Worm (Caenorhabditis elegans) whole organism, midembryonic: Measurements from ENCODE around the gene R02F2.7.
A peak's percentile ranks its signal among the peaks of the same experiment; 100 is the strongest.

ENCODE experiments used
- T22C8.4 ChIP-seq: fragments of 200-800 bp; sonication (Bioruptor generic); IDR thresholded peaks from 2 replicates; pipeline ENCODE4 v1.3.6; 2022; ENCODE audit warnings: missing genetic modification characterization, missing compliant biosample characterization
- cog-1 ChIP-seq: sonication (generic microtip); optimal IDR thresholded peaks from 2 replicates; lab custom pipeline; 2016; ENCODE audit warnings: missing genetic modification characterization, missing compliant biosample characterization
- flt-1 ChIP-seq: fragments of 200-800 bp; sonication (Bioruptor generic); IDR thresholded peaks from 2 replicates; pipeline ENCODE4 v1.3.6; 2022; ENCODE audit warnings: missing genetic modification characterization, missing compliant biosample characterization
- klf-2 ChIP-seq: fragments of 200-800 bp; sonication (Bioruptor generic); conservative IDR thresholded peaks from 2 replicates; pipeline ENCODE4 v1.3.6; 2022; ENCODE audit warnings: missing genetic modification reagents, missing genetic modification characterization, missing compliant biosample characterization
- med-1 ChIP-seq: sonication (generic microtip); optimal IDR thresholded peaks from 2 replicates; lab custom pipeline; 2017; ENCODE audit warnings: missing genetic modification characterization, mild to moderate bottlenecking, missing compliant biosample characterization, antibody characterized with exemption, missing genetic modification reagents; ENCODE audit not compliant: insufficient read depth
- ref-1 ChIP-seq: fragments of 200-800 bp; sonication (Bioruptor generic); conservative IDR thresholded peaks from 2 replicates; pipeline ENCODE4 v1.3.6; 2022; ENCODE audit warnings: missing genetic modification reagents, missing genetic modification characterization, missing compliant biosample characterization
- tab-1 ChIP-seq: fragments of 200-800 bp; sonication (Bioruptor generic); IDR thresholded peaks from 2 replicates; pipeline ENCODE4 v1.3.6; 2022; ENCODE audit warnings: missing genetic modification characterization, missing compliant biosample characterization
- ztf-23 ChIP-seq: fragments of 200-800 bp; sonication (Bioruptor generic); IDR thresholded peaks from 2 replicates; pipeline ENCODE4 v1.3.6; 2022; ENCODE audit warnings: missing genetic modification reagents, missing genetic modification characterization, missing compliant biosample characterization
- ztf-29 ChIP-seq: fragments of 200-800 bp; sonication (Bioruptor generic); IDR thresholded peaks from 2 replicates; pipeline ENCODE4 v1.3.6; 2022; ENCODE audit warnings: missing genetic modification reagents, missing genetic modification characterization, missing compliant biosample characterization

Gene R02F2.7

DNA sequence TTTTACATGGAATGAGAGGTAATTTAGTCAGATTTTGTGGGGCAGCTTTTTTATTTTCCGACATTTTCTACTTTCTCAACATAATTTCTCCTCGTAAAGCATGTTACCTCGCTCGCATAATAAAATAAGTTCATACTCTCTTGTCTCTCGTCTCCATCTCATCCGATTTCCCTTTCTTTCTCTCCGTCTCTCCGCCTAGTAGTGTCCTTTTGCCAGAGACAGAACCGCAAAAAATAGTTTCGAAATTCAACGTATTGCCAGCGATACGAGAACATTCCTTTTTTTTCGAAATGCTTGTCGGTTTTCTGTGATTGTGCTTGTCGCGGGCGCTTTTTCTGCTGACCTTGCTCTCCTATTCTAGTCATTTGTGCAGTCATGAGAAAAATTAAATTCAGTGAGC, 20.6 kb upstream of the R02F2.7 start:
- TF ChIP-seq flt-1 (GFP tag; lab: Robert Waterston, UW), result 0 out of 2 replicates have a peak, but pooled peaks have one; percentile 16
- TF ChIP-seq klf-2, result no peak
- no peak for TF ChIP-seq med-1

DNA sequence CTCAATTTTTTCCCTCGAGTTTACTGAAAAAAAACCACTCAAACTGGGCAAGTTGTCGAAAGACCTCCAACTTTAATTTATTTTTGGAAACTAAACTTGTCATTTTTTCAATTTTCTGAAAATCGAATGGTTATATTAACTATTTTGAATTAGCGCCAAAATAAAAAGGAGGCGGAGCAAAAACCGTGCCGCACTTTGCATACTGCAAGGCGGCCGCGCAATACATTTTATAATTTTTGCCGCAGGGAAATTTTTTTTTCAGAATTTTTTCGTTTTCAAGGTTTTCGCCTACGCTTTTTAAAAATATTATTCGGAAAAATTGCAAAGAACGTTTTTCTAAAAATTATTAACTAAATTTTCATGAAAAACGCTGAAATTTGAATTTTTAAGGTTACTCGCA, 20.1 kb upstream of the R02F2.7 start:
- TF ChIP-seq flt-1 (GFP tag; lab: Robert Waterston, UW), result no peak

DNA sequence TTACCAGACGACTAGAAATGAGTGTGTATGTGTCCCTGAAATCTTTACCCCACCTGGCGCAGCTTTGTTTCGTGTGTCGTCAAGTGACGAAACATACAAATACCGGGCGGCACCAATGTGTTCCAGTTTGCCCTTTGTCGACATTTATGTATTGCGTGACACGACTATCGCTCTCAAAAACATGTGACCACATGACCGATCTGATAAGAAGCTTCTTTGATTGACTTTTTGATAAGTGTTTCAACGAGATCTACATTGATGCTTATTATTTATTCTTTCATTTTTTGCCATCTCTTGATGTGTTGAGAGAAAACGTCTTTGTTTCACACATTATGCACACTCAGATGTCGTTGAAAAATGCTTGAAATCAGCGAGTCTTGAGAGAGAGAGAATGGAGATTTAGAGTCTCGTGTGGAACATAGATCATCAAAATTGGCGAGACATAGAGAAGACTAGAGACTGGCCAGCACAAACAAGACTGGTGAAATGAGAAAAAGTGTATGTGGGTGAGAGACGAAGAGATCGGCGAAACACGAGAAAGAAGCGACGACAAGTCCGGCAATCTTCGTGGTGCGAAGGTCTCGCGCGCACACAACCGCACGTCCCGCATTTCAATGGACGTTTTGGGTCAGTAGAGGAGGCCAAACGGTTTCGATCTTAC, 19.5 kb upstream of the R02F2.7 start:
- TF ChIP-seq T22C8.4 (GFP tag; lab: Robert Waterston, UW), result no peak
- peak; percentile 43; the same call in 1 of the 2 replicates for TF ChIP-seq ref-1 (GFP tag; lab: Robert Waterston, UW)
- TF ChIP-seq med-1, result no peak
- no peak for TF ChIP-seq klf-2
- peak; percentile 56 for TF ChIP-seq cog-1
- TF ChIP-seq ztf-23 (GFP tag; lab: Robert Waterston, UW), result no peak
- no peak for TF ChIP-seq ztf-29 (GFP tag; lab: Robert Waterston, UW)

DNA sequence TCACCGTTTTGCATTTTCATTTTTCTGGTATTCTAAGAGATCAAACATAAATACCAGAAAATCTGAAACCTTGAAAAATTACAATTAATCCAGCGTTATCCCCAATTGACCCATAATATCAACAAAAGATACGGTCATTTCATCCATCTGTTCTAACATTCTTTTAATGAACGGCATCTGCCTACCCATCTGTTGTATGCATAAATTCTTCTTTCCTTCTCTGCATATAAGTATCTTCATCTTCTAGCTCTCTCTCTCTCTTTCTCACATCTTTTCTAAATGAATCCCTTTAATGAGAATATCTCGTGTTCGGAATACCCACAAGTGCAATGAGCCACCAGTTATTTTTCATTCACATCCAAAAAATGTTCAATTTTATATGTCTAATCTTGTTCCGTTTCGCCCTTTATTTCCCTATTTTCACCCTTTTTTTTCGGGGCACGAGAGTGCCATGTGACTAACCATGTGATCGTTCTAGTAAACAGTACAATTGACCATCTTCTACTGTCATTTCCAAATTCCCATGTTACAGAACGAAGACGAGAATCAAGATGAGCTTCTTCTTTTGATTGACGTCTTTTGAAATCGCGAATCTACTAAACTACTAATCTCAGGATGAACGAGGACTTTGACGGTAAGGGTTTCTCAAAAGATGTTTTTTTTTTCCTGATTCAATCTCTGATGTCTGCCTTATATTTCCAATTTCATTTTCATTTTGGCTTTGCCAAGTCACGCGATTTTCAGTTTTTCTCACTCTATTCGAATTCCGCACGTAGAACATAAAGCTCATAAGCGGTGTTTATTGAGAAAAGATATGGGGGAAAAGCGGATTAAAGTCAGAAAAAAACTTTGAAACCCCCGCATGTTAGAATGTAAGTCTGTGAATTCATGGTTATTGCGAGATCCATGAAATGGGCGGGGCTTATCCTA, 18.1 kb upstream of the R02F2.7 start, which contains the start of gene R02F2.1:
Gene R02F2.1 (plus strand): TSS at position 528 of the 930 bp plus-strand sequence.
- no peak for TF ChIP-seq T22C8.4 (GFP tag; lab: Robert Waterston, UW)
- TF ChIP-seq cog-1, result no peak
- TF ChIP-seq med-1, result no peak
- TF ChIP-seq ref-1 (GFP tag; lab: Robert Waterston, UW), result no peak
- TF ChIP-seq flt-1 (GFP tag; lab: Robert Waterston, UW), result no peak
- no peak for TF ChIP-seq tab-1 (GFP tag; lab: Robert Waterston, UW)
- no peak for TF ChIP-seq klf-2
- no peak for TF ChIP-seq ztf-29 (GFP tag; lab: Robert Waterston, UW)
- TF ChIP-seq ztf-23 (GFP tag; lab: Robert Waterston, UW), result no peak

DNA sequence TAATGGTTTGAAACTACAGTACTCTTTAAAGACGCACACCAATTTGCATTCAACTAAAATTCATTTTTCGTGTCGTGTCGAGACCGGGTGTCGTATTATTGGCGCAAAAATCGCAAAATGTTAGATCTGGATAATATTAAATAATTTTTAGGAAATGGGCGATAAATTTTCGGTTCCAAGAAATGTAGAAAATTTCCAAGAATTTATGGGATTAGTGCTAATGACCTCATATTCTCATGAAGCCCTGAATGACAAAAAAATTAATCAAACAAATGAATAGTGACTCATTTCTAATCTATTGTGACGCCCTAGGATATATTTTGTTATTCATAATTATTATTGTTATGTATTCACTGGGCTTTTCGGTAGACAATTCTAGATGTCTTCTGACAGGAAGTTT, 17.2 kb upstream of the R02F2.7 start:
- TF ChIP-seq cog-1 (no peak), tab-1 (GFP tag; lab: Robert Waterston, UW) (no peak), ztf-29 (GFP tag; lab: Robert Waterston, UW) (no peak), med-1 (no peak), flt-1 (GFP tag; lab: Robert Waterston, UW) (no peak), ztf-23 (GFP tag; lab: Robert Waterston, UW) (no peak), ref-1 (GFP tag; lab: Robert Waterston, UW) (no peak), T22C8.4 (GFP tag; lab: Robert Waterston, UW) (no peak), klf-2 (no peak)

DNA sequence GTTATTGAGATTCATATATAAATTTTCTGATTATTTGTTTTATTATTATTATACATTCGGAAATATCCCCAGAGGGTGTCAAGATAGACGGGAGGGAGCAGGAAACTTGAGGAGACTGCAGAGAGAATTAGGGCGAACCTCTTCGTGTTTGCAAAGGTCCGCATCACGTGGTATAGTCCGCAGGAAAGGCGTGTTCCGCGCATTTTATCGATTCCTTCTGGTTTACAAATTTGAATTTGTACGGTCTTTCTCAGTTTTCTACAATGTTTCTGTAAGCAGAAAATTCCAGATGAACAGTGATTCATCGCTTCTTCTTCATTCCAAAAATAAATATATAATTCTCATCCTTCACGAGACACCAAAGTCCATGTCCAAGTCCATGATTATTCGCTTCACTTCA, 16.4 kb upstream of the R02F2.7 start:
- TF ChIP-seq T22C8.4 (GFP tag; lab: Robert Waterston, UW), result no peak; the same call in 1 of the 2 replicates
- no peak for TF ChIP-seq klf-2
- TF ChIP-seq cog-1, result no peak
- TF ChIP-seq ztf-29 (GFP tag; lab: Robert Waterston, UW), result no peak
- no peak for TF ChIP-seq tab-1 (GFP tag; lab: Robert Waterston, UW)
- TF ChIP-seq ztf-23 (GFP tag; lab: Robert Waterston, UW), result no peak
- no peak for TF ChIP-seq ref-1 (GFP tag; lab: Robert Waterston, UW)
- no peak for TF ChIP-seq flt-1 (GFP tag; lab: Robert Waterston, UW)
- TF ChIP-seq med-1, result no peak

DNA sequence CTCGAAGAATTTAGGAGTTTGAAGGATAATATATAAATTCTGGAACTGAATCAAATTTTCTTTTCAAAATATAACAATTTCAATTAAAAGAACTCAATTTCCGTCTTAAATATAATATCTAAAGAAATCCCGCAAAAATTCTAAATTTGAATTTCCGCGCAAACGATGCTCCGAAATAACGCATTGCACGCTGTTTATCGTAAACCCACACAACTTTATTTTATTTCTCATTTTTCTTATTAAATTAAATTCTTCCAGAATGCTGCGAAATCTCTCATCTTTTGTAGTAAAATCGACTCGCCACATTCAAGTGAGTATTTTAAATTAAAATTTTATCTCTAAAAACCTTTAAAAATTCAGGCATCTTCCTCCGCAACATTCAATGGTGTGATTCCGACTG, 15.4 kb upstream of the R02F2.7 start, which contains the start of gene R02F2.9:
Gene R02F2.9 (plus strand): TSS at position 218 of the 400 bp plus-strand sequence.
- TF ChIP-seq ztf-23 (GFP tag; lab: Robert Waterston, UW) (no peak), flt-1 (GFP tag; lab: Robert Waterston, UW) (0 out of 2 replicates have a peak, but pooled peaks have one; percentile 36), ref-1 (GFP tag; lab: Robert Waterston, UW) (no peak)

DNA sequence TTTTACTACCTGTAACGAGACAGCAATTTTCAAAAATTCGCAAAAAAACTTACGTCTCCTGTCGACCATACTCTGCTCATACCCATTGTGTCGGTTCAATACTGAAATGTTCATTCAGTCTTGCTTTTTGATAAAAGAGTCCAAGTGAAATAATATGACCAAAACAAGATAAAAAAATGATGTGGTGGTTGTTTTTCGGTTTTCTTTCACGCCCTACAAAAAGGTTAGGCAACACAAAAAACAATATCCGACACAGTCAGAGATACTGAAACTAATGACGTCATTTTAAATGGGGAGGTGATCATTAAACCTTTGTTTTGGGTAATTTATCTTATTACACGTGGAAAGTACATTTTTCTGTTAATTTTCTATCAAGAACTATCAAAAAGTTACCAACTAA, 11.6 kb upstream of the R02F2.7 start, which contains the start of gene R02F2.8:
Gene R02F2.8 (minus strand): TSS at position 101 of the 400 bp plus-strand sequence.
- TF ChIP-seq flt-1 (GFP tag; lab: Robert Waterston, UW) (no peak), ztf-29 (GFP tag; lab: Robert Waterston, UW) (no peak), tab-1 (GFP tag; lab: Robert Waterston, UW) (no peak), med-1 (no peak), klf-2 (no peak)

DNA sequence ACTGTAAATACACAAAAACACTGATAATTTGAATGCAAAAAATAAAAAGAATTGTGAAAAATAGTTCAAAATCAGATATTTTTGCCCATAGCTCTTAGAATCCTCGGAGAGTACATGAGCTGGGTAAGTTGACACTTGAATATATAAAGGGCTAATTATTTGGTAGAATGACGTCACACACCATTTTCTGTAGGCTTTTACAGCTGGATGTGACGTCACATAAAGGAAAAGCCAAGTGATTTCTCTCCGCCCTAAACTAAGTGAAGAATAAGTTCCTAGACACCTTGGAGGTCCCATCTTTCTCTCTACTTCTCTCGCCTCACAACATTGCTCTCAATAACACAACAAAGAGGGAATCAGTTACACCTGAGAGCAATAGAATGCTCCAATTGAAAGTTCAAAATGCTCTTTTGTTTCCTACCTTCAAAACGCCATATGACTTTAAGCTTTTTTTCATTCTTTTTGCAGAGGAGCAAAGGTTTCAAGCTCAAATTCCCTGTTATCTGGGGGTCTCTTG, 3.6 kb upstream of the R02F2.7 start, which contains the start of gene osg-1:
Gene osg-1 (plus strand): TSS at position 467 of the 517 bp plus-strand sequence.
- TF ChIP-seq med-1, result no peak
- no peak for TF ChIP-seq tab-1 (GFP tag; lab: Robert Waterston, UW)
- TF ChIP-seq ztf-23 (GFP tag; lab: Robert Waterston, UW), result no peak
- TF ChIP-seq klf-2, result no peak
- no peak for TF ChIP-seq flt-1 (GFP tag; lab: Robert Waterston, UW)
- no peak for TF ChIP-seq ztf-29 (GFP tag; lab: Robert Waterston, UW)
- TF ChIP-seq T22C8.4 (GFP tag; lab: Robert Waterston, UW), result no peak
- TF ChIP-seq cog-1, result no peak
- TF ChIP-seq ref-1 (GFP tag; lab: Robert Waterston, UW), result no peak

DNA sequence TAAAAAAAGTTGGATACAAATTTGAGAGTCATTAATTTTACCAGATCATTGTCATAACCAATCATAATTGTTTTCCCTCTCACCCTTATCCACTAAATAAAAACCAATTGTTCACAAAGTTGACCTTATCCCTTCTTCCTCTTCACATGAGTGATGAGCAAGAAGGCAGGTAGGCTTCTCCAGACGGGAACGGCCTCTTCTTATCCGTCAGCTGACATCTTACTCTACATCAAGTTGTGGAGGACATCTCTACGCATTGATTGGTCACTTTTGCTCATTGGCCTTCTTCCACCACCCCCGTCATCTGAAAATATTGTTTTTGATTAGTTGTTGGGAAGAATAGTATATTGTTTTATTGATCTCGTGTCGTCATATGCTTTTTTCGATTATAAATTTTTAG, 2.8 kb upstream of the R02F2.7 start:
- TF ChIP-seq flt-1 (GFP tag; lab: Robert Waterston, UW), result no peak
- no peak for TF ChIP-seq tab-1 (GFP tag; lab: Robert Waterston, UW)
- TF ChIP-seq ztf-23 (GFP tag; lab: Robert Waterston, UW), result no peak
